Fruit fly (Drosophila melanogaster) whole organism, pupa: Measurements from ENCODE around the gene Unc-76.

Experiments
- CG12605 ChIP-seq: fragments of 200-800 bp; sonication (Bioruptor generic); IDR thresholded peaks from 2 replicates; pipeline ENCODE4 v1.3.6; 2022; ENCODE audit warnings: missing biosample characterization, missing genetic modification characterization
- CG14655 ChIP-seq: fragments of 200-800 bp; sonication (Bioruptor generic); optimal IDR thresholded peaks from 3 replicates; lab custom pipeline; 2017; ENCODE audit warnings: mild to moderate bottlenecking, missing biosample characterization, missing genetic modification reagents, missing genetic modification characterization
- CG15710 ChIP-seq: fragments of 200-800 bp; sonication (Bioruptor generic); optimal IDR thresholded peaks from 2 replicates; lab custom pipeline; 2018; ENCODE audit warnings: missing biosample characterization, mild to moderate bottlenecking, missing genetic modification characterization, moderate library complexity
- CG17806 ChIP-seq: fragments of 200-800 bp; sonication (Bioruptor generic); optimal IDR thresholded peaks from 2 replicates; lab custom pipeline; 2018; ENCODE audit warnings: missing biosample characterization, mild to moderate bottlenecking, missing genetic modification characterization, moderate library complexity
- CG32121 ChIP-seq: fragments of 200-800 bp; sonication (Bioruptor generic); IDR thresholded peaks from 2 replicates; pipeline ENCODE4 v1.3.6; 2022; ENCODE audit warnings: missing biosample characterization, missing genetic modification characterization
- CG4496 ChIP-seq: fragments of 200-800 bp; sonication (Bioruptor generic); IDR thresholded peaks from 3 replicates; pipeline ENCODE4 v1.3.6; 2022; ENCODE audit warnings: missing biosample characterization, missing genetic modification characterization
- CG8159 ChIP-seq: fragments of 200-800 bp; sonication (Bioruptor generic); optimal IDR thresholded peaks from 3 replicates; lab custom pipeline; 2018; ENCODE audit warnings: missing biosample characterization, mild to moderate bottlenecking, missing genetic modification characterization, moderate library complexity
- CG9948 ChIP-seq: fragments of 200-800 bp; sonication (Bioruptor generic); optimal IDR thresholded peaks from 2 replicates; lab custom pipeline; 2018; ENCODE audit warnings: missing biosample characterization, mild to moderate bottlenecking, missing genetic modification characterization, moderate library complexity
- D1 ChIP-seq: fragments of 200-800 bp; sonication (Bioruptor generic); optimal IDR thresholded peaks from 2 replicates; lab custom pipeline; 2018; ENCODE audit warnings: missing biosample characterization, mild to moderate bottlenecking, missing genetic modification characterization, moderate library complexity
- EcR ChIP-seq: fragments of 200-800 bp; sonication (Bioruptor generic); optimal IDR thresholded peaks from 3 replicates; lab custom pipeline; 2019; ENCODE audit warnings: missing biosample characterization, missing genetic modification characterization, mild to moderate bottlenecking, moderate library complexity, missing genetic modification reagents
- Ets98B ChIP-seq: fragments of 200-800 bp; sonication (Bioruptor generic); IDR thresholded peaks from 2 replicates; pipeline ENCODE4 v1.3.6; 2022; ENCODE audit warnings: missing biosample characterization, missing genetic modification characterization
- fd96Ca ChIP-seq: fragments of 200-800 bp; sonication (Bioruptor generic); IDR thresholded peaks from 3 replicates; pipeline ENCODE4 v1.3.6; 2022; ENCODE audit warnings: missing biosample characterization, missing genetic modification characterization
- rn ChIP-seq: fragments of 200-800 bp; sonication (Bioruptor generic); IDR thresholded peaks from 2 replicates; pipeline ENCODE4 v1.3.6; 2022; ENCODE audit warnings: missing biosample characterization, missing genetic modification characterization

- TF ChIP-seq CG9948 (tag; lab: Kevin White, UChicago) (peak; percentile 99), CG14655 (GFP tag; lab: Kevin White, UChicago) (peak; percentile 98), fd96Ca (GFP tag; lab: Robert Waterston, UW) (peak; percentile 88), CG15710 (tag; lab: Kevin White, UChicago) (peak; percentile 99), CG32121 (GFP tag; lab: Robert Waterston, UW) (peak; percentile 99), CG4496 (GFP tag; lab: Robert Waterston, UW) (peak; percentile 98), CG8159 (peak; percentile 99), D1 (tag; lab: Kevin White, UChicago) (peak; percentile 99), Ets98B (GFP tag; lab: Robert Waterston, UW) (peak; percentile 97), rn (GFP tag; lab: Robert Waterston, UW) (peak; percentile 88), CG17806 (peak; percentile 99), EcR (GFP tag; lab: Kevin White, UChicago) (peak; percentile 37), CG12605 (GFP tag; lab: Robert Waterston, UW) (peak; percentile 96)
These were observed 57.4 kb downstream of the Unc-76 start for dm6 chrX:2137587-2138341.
